Fruit fly (Drosophila melanogaster) whole organism, pupa: ENCODE data around the gene Egfrap.

ENCODE experiments used
- CG10348 ChIP-seq: fragments of 200-800 bp; sonication (Bioruptor generic); IDR thresholded peaks from 2 replicates; pipeline ENCODE4 v1.3.6; 2022; ENCODE audit warnings: missing biosample characterization, missing genetic modification characterization
- CG12605 ChIP-seq: fragments of 200-800 bp; sonication (Bioruptor generic); IDR thresholded peaks from 2 replicates; pipeline ENCODE4 v1.3.6; 2022; ENCODE audit warnings: missing biosample characterization, missing genetic modification characterization
- CG13204 ChIP-seq: fragments of 200-800 bp; sonication (Bioruptor generic); optimal IDR thresholded peaks from 2 replicates; lab custom pipeline; 2018; ENCODE audit warnings: missing biosample characterization, mild to moderate bottlenecking, missing genetic modification characterization, moderate library complexity
- CG14655 ChIP-seq: fragments of 200-800 bp; sonication (Bioruptor generic); optimal IDR thresholded peaks from 3 replicates; lab custom pipeline; 2017; ENCODE audit warnings: mild to moderate bottlenecking, missing biosample characterization, missing genetic modification reagents, missing genetic modification characterization
- CG15710 ChIP-seq: fragments of 200-800 bp; sonication (Bioruptor generic); optimal IDR thresholded peaks from 2 replicates; lab custom pipeline; 2018; ENCODE audit warnings: missing biosample characterization, mild to moderate bottlenecking, missing genetic modification characterization, moderate library complexity
- CG17806 ChIP-seq: fragments of 200-800 bp; sonication (Bioruptor generic); optimal IDR thresholded peaks from 2 replicates; lab custom pipeline; 2018; ENCODE audit warnings: missing biosample characterization, mild to moderate bottlenecking, missing genetic modification characterization, moderate library complexity
- CG32121 ChIP-seq: fragments of 200-800 bp; sonication (Bioruptor generic); IDR thresholded peaks from 2 replicates; pipeline ENCODE4 v1.3.6; 2022; ENCODE audit warnings: missing biosample characterization, missing genetic modification characterization
- CG34367 ChIP-seq: fragments of 200-800 bp; sonication (Bioruptor generic); optimal IDR thresholded peaks from 2 replicates; lab custom pipeline; 2018; ENCODE audit warnings: missing biosample characterization, mild to moderate bottlenecking, missing genetic modification characterization
- CG4496 ChIP-seq: fragments of 200-800 bp; sonication (Bioruptor generic); IDR thresholded peaks from 3 replicates; pipeline ENCODE4 v1.3.6; 2022; ENCODE audit warnings: missing biosample characterization, missing genetic modification characterization
- CG8159 ChIP-seq: fragments of 200-800 bp; sonication (Bioruptor generic); optimal IDR thresholded peaks from 3 replicates; lab custom pipeline; 2018; ENCODE audit warnings: missing biosample characterization, mild to moderate bottlenecking, missing genetic modification characterization, moderate library complexity
- CG8301 ChIP-seq: fragments of 200-800 bp; sonication (Bioruptor generic); optimal IDR thresholded peaks from 2 replicates; lab custom pipeline; 2018; ENCODE audit warnings: missing biosample characterization, mild to moderate bottlenecking, missing genetic modification characterization
- CG9948 ChIP-seq: fragments of 200-800 bp; sonication (Bioruptor generic); optimal IDR thresholded peaks from 2 replicates; lab custom pipeline; 2018; ENCODE audit warnings: missing biosample characterization, mild to moderate bottlenecking, missing genetic modification characterization, moderate library complexity
- D1 ChIP-seq: fragments of 200-800 bp; sonication (Bioruptor generic); optimal IDR thresholded peaks from 2 replicates; lab custom pipeline; 2018; ENCODE audit warnings: missing biosample characterization, mild to moderate bottlenecking, missing genetic modification characterization, moderate library complexity
- EcR ChIP-seq: fragments of 200-800 bp; sonication (Bioruptor generic); optimal IDR thresholded peaks from 3 replicates; lab custom pipeline; 2019; ENCODE audit warnings: missing biosample characterization, missing genetic modification characterization, mild to moderate bottlenecking, moderate library complexity, missing genetic modification reagents
- Ets98B ChIP-seq: fragments of 200-800 bp; sonication (Bioruptor generic); IDR thresholded peaks from 2 replicates; pipeline ENCODE4 v1.3.6; 2022; ENCODE audit warnings: missing biosample characterization, missing genetic modification characterization
- Pif1A ChIP-seq: fragments of 200-800 bp; sonication (Bioruptor generic); optimal IDR thresholded peaks from 3 replicates; lab custom pipeline; 2016; ENCODE audit warnings: missing biosample characterization, missing genetic modification characterization
- Pif1B ChIP-seq: fragments of 200-800 bp; sonication (Bioruptor generic); optimal IDR thresholded peaks from 3 replicates; lab custom pipeline; 2016; ENCODE audit warnings: missing biosample characterization, missing genetic modification characterization
- Snoo ChIP-seq: fragments of 200-800 bp; sonication (Bioruptor generic); optimal IDR thresholded peaks from 3 replicates; lab custom pipeline; 2017; ENCODE audit warnings: missing biosample characterization, mild to moderate bottlenecking, missing genetic modification characterization, inconsistent platforms
- fd96Ca ChIP-seq: fragments of 200-800 bp; sonication (Bioruptor generic); IDR thresholded peaks from 3 replicates; pipeline ENCODE4 v1.3.6; 2022; ENCODE audit warnings: missing biosample characterization, missing genetic modification characterization
- gl ChIP-seq: fragments of 200-800 bp; sonication (Bioruptor generic); optimal IDR thresholded peaks from 2 replicates; lab custom pipeline; 2018; ENCODE audit warnings: missing biosample characterization, mild to moderate bottlenecking, missing genetic modification characterization
- rn ChIP-seq: fragments of 200-800 bp; sonication (Bioruptor generic); IDR thresholded peaks from 2 replicates; pipeline ENCODE4 v1.3.6; 2022; ENCODE audit warnings: missing biosample characterization, missing genetic modification characterization

The Egfrap gene

DNA sequence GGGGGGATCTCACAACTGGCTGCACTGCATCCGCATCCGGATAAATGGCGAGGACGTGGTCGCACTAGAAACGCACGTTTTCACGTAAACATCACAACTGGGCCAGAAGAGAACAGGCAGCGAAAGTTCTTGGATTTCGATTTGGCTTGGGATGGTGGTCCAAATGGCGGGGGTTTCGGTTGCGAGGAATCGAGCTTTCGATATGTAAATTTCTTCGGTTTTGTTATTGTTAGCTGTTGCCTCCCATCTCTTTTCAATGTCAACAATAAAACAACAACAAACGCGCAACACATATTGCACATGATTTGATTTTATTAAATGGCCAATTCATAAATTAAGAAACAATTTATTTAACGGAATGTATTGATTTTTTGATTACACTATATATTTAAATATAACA, 29.2 kb downstream of the Egfrap start, which contains the start of gene PXo:
Gene PXo, minus strand, starts transcription at position 101 of the 400 bp plus-strand sequence.
- TF ChIP-seq Ets98B (GFP tag; lab: Robert Waterston, UW) (no peak), Snoo (tag; lab: Kevin White, UChicago) (no peak), CG32121 (GFP tag; lab: Robert Waterston, UW) (no peak), CG13204 (no peak), CG8301 (tag; lab: Kevin White, UChicago) (no peak), CG14655 (GFP tag; lab: Kevin White, UChicago) (no peak), EcR (GFP tag; lab: Kevin White, UChicago) (no peak), gl (tag; lab: Kevin White, UChicago) (no peak), CG15710 (tag; lab: Kevin White, UChicago) (no peak), CG12605 (GFP tag; lab: Robert Waterston, UW) (no peak), CG8159 (tag; lab: Kevin White, UChicago) (no peak), rn (GFP tag; lab: Robert Waterston, UW) (no peak), CG4496 (no peak), Pif1A (GFP tag; lab: Kevin White, UChicago) (no peak), fd96Ca (GFP tag; lab: Robert Waterston, UW) (no peak), Pif1B (GFP tag; lab: Kevin White, UChicago) (no peak), CG17806 (tag; lab: Kevin White, UChicago) (no peak)

DNA sequence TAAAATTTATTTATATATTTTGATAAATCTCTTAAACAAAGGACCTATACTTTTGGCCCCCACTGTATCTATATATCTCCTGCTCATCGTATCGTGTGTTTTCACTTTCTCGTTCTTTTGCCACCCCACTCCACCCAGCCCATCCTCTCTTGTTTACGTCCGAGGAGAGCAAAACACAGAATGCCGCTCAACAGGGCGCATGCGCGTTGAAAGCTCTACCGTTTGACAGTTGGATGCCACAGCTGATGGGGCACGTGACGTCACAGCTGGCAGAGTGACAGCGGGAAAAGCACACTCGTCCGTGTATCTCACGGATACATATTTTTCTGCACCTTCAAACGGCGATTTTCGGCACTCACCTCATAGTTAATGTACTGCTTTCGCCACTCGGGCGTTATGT, 29.7 kb downstream of the Egfrap start:
- no peak for TF ChIP-seq CG10348 (GFP tag; lab: Robert Waterston, UW)
- no peak for TF ChIP-seq rn (GFP tag; lab: Robert Waterston, UW)
- no peak for TF ChIP-seq fd96Ca (GFP tag; lab: Robert Waterston, UW)
- TF ChIP-seq Pif1A (GFP tag; lab: Kevin White, UChicago), result no peak
- TF ChIP-seq CG17806 (tag; lab: Kevin White, UChicago), result no peak
- TF ChIP-seq CG34367 (tag; lab: Kevin White, UChicago), result no peak
- no peak for TF ChIP-seq Snoo (tag; lab: Kevin White, UChicago)
- TF ChIP-seq Pif1B (GFP tag; lab: Kevin White, UChicago), result no peak
- no peak for TF ChIP-seq D1 (tag; lab: Kevin White, UChicago)
- no peak for TF ChIP-seq EcR (GFP tag; lab: Kevin White, UChicago)
- no peak for TF ChIP-seq Ets98B (GFP tag; lab: Robert Waterston, UW)
- no peak for TF ChIP-seq CG15710 (tag; lab: Kevin White, UChicago)
- no peak for TF ChIP-seq gl (tag; lab: Kevin White, UChicago)

DNA sequence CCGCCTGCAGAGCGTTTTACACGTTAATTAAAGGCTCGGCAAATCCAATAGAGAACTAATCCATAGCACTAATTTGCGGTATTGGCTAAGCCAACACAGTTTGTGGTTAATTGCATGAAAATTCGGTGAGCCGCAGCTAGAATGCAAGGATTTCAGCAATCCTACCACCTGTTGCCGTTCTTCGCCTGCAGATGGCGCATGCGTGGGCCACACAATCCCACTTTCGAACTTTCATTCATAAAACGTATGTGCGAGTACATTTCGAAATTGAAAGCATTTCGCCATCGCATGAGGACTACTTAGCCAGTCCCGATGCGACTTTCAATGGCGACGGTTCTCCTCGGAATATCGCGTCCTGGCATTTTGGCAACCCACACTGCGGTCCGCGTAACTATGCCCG, 43.4 kb downstream of the Egfrap start, which contains the start of gene CG13288:
Gene CG13288, plus strand, starts transcription at position 305 of the 400 bp plus-strand sequence.
- TF ChIP-seq CG9948 (tag; lab: Kevin White, UChicago) (no peak), CG10348 (GFP tag; lab: Robert Waterston, UW) (no peak), CG12605 (GFP tag; lab: Robert Waterston, UW) (peak; percentile 85), CG14655 (GFP tag; lab: Kevin White, UChicago) (no peak), gl (tag; lab: Kevin White, UChicago) (no peak)

DNA sequence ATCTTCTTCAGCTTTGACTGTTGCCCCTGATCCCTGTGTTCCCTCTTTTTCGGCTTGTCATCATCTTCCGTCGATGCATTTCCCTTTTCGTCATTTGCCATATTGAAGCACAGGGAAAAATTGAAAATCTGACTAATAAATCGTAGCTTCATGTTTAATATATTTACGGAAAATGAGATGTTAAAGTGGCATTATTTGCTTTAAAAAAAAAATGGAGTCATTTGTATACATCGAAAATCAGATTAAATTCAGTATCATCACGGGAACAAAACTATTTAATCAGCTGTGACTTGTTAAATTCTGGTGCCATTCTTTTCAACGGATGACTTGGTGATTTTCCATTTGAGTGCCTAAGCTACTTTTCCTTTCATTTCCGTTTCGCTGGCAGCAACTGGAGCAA, 43.9 kb downstream of the Egfrap start, which contains the start of gene CG10486:
Gene CG10486, minus strand, starts transcription at position 101 of the 400 bp plus-strand sequence.
- TF ChIP-seq EcR (GFP tag; lab: Kevin White, UChicago) (no peak), CG9948 (tag; lab: Kevin White, UChicago) (no peak), CG8301 (tag; lab: Kevin White, UChicago) (no peak), rn (GFP tag; lab: Robert Waterston, UW) (no peak), Ets98B (GFP tag; lab: Robert Waterston, UW) (no peak), CG4496 (no peak), CG32121 (GFP tag; lab: Robert Waterston, UW) (no peak), CG10348 (GFP tag; lab: Robert Waterston, UW) (no peak), Pif1A (GFP tag; lab: Kevin White, UChicago) (no peak), CG34367 (tag; lab: Kevin White, UChicago) (no peak), gl (tag; lab: Kevin White, UChicago) (no peak), Pif1B (GFP tag; lab: Kevin White, UChicago) (no peak), D1 (tag; lab: Kevin White, UChicago) (no peak), CG13204 (no peak), CG14655 (GFP tag; lab: Kevin White, UChicago) (no peak), CG15710 (tag; lab: Kevin White, UChicago) (no peak), Snoo (tag; lab: Kevin White, UChicago) (no peak), CG12605 (GFP tag; lab: Robert Waterston, UW) (no peak)
- TF ChIP-seq, all 21 proteins: peak for 0

DNA sequence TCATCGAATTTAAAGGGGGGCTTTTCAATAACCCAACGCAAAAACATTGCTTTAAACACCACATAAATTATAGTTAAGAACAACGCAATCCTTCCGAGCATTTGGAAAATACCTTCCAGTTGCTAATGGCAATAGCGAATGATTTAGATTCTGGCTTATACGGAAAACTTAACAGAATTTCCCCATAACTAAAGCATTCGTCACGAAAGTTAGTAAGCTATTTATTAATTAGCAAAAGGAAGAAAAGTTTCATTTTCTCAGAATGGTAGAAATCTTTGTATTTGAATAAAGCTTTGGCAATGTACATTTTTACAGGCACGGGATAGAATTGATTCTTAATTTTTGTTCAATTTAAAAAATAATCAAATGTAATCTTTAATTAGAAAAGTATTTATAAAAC, 46.5 kb downstream of the Egfrap start, which contains the start of gene CG32413:
Gene CG32413, minus strand, starts transcription at position 101 of the 400 bp plus-strand sequence.
- TF ChIP-seq CG32121 (GFP tag; lab: Robert Waterston, UW) (no peak), Pif1B (GFP tag; lab: Kevin White, UChicago) (no peak), CG14655 (GFP tag; lab: Kevin White, UChicago) (no peak), rn (GFP tag; lab: Robert Waterston, UW) (no peak), CG17806 (tag; lab: Kevin White, UChicago) (no peak), CG10348 (GFP tag; lab: Robert Waterston, UW) (no peak), CG8301 (tag; lab: Kevin White, UChicago) (no peak), CG8159 (tag; lab: Kevin White, UChicago) (no peak), CG34367 (tag; lab: Kevin White, UChicago) (no peak), CG4496 (no peak), EcR (GFP tag; lab: Kevin White, UChicago) (no peak)
